Fruit fly (Drosophila melanogaster) whole organism, prepupa: ENCODE measurements around the gene CG8500.

ENCODE experiments used
- Blimp-1 ChIP-seq: fragments of 200-800 bp; sonication (Bioruptor generic); optimal IDR thresholded peaks from 3 replicates; lab custom pipeline; 2017; ENCODE audit warnings: missing biosample characterization, missing genetic modification characterization, mild to moderate bottlenecking, moderate library complexity, missing genetic modification reagents
- CG10631 ChIP-seq: fragments of 200-800 bp; sonication (Bioruptor generic); optimal IDR thresholded peaks from 2 replicates; lab custom pipeline; 2016; ENCODE audit warnings: missing biosample characterization, missing genetic modification characterization
- CG10669 ChIP-seq: fragments of 200-800 bp; sonication (Bioruptor generic); optimal IDR thresholded peaks from 3 replicates; lab custom pipeline; 2018; ENCODE audit warnings: missing biosample characterization, mild to moderate bottlenecking, missing genetic modification characterization, moderate library complexity
- CG11294 ChIP-seq: fragments of 200-800 bp; sonication (Bioruptor generic); IDR thresholded peaks from 2 replicates; pipeline ENCODE4 v1.3.6; 2022; ENCODE audit warnings: missing biosample characterization, missing genetic modification characterization
- CG11762 ChIP-seq: fragments of 200-800 bp; sonication (Bioruptor generic); optimal IDR thresholded peaks from 3 replicates; lab custom pipeline; 2016; ENCODE audit warnings: missing biosample characterization, missing genetic modification characterization; ENCODE audit not compliant: insufficient read depth
- CG15336 ChIP-seq: fragments of 200-800 bp; sonication (Bioruptor generic); IDR thresholded peaks from 2 replicates; pipeline ENCODE4 v1.3.6; 2022; ENCODE audit warnings: missing biosample characterization, missing genetic modification characterization
- CG16779 ChIP-seq: fragments of 200-800 bp; sonication (Bioruptor generic); optimal IDR thresholded peaks from 3 replicates; lab custom pipeline; 2017; ENCODE audit warnings: missing biosample characterization, mild to moderate bottlenecking, missing genetic modification characterization
- CG4318 ChIP-seq: fragments of 200-800 bp; sonication (Bioruptor generic); optimal IDR thresholded peaks from 3 replicates; lab custom pipeline; 2017; ENCODE audit warnings: missing biosample characterization, mild to moderate bottlenecking, missing genetic modification characterization
- CG6276 ChIP-seq: fragments of 200-800 bp; sonication (Bioruptor generic); optimal IDR thresholded peaks from 2 replicates; lab custom pipeline; 2017; ENCODE audit warnings: missing biosample characterization, mild to moderate bottlenecking, missing genetic modification characterization
- CG6808 ChIP-seq: fragments of 200-800 bp; sonication (Bioruptor generic); optimal IDR thresholded peaks from 3 replicates; lab custom pipeline; 2017; ENCODE audit warnings: missing biosample characterization, missing genetic modification characterization, mild to moderate bottlenecking, moderate library complexity, missing genetic modification reagents
- CG7368 ChIP-seq: fragments of 200-800 bp; sonication (Bioruptor generic); optimal IDR thresholded peaks from 3 replicates; lab custom pipeline; 2016; ENCODE audit warnings: missing biosample characterization, missing genetic modification characterization
- CG8319 ChIP-seq: fragments of 200-800 bp; sonication (Bioruptor generic); optimal IDR thresholded peaks from 3 replicates; lab custom pipeline; 2016; ENCODE audit warnings: missing biosample characterization, missing genetic modification characterization
- CG8632 ChIP-seq: fragments of 200-800 bp; sonication (Bioruptor generic); optimal IDR thresholded peaks from 3 replicates; lab custom pipeline; 2016; ENCODE audit warnings: missing biosample characterization, missing genetic modification characterization
- Eip75B ChIP-seq: fragments of 200-800 bp; sonication (Bioruptor generic); optimal IDR thresholded peaks from 3 replicates; lab custom pipeline; 2016; ENCODE audit warnings: missing biosample characterization, missing genetic modification characterization
- Ets21C ChIP-seq: fragments of 200-800 bp; sonication (Bioruptor generic); optimal IDR thresholded peaks from 3 replicates; lab custom pipeline; 2016; ENCODE audit warnings: missing biosample characterization, missing genetic modification characterization
- Ets96B ChIP-seq: fragments of 200-800 bp; optimal IDR thresholded peaks from 2 replicates; lab custom pipeline; 2019; ENCODE audit warnings: missing biosample characterization, mild to moderate bottlenecking, missing genetic modification characterization, moderate library complexity
- Hr38 ChIP-seq: sonication (Bioruptor generic); optimal IDR thresholded peaks from 2 replicates; lab custom pipeline; 2016; ENCODE audit warnings: missing biosample characterization, missing genetic modification characterization
- Hr4 ChIP-seq: fragments of 200-800 bp; sonication (Bioruptor generic); optimal IDR thresholded peaks from 3 replicates; lab custom pipeline; 2016; ENCODE audit warnings: missing biosample characterization, missing genetic modification characterization
- Lpt ChIP-seq: fragments of 200-800 bp; sonication (Bioruptor generic); optimal IDR thresholded peaks from 3 replicates; lab custom pipeline; 2016; ENCODE audit warnings: missing biosample characterization, missing genetic modification characterization
- OdsH ChIP-seq: fragments of 200-800 bp; sonication (Bioruptor generic); optimal IDR thresholded peaks from 3 replicates; lab custom pipeline; 2016; ENCODE audit warnings: missing biosample characterization, missing genetic modification characterization
- Sox15 ChIP-seq: fragments of 200-800 bp; sonication (Bioruptor generic); optimal IDR thresholded peaks from 3 replicates; lab custom pipeline; 2016; ENCODE audit warnings: missing biosample characterization, missing genetic modification characterization
- achi ChIP-seq: fragments of 200-800 bp; sonication (Bioruptor generic); optimal IDR thresholded peaks from 3 replicates; lab custom pipeline; 2016; ENCODE audit warnings: missing biosample characterization, missing genetic modification characterization
- acj6 ChIP-seq: fragments of 200-800 bp; sonication (Bioruptor generic); optimal IDR thresholded peaks from 3 replicates; lab custom pipeline; 2016; ENCODE audit warnings: missing biosample characterization, missing genetic modification characterization
- dac ChIP-seq: fragments of 200-800 bp; sonication (Bioruptor generic); optimal IDR thresholded peaks from 2 replicates; lab custom pipeline; 2017; ENCODE audit warnings: missing biosample characterization, mild to moderate bottlenecking, missing genetic modification characterization
- dsx ChIP-seq: fragments of 200-800 bp; optimal IDR thresholded peaks from 3 replicates; lab custom pipeline; 2019; ENCODE audit warnings: missing biosample characterization, mild to moderate bottlenecking, missing genetic modification characterization, moderate library complexity; ENCODE audit not compliant: poor library complexity, severe bottlenecking
- eg ChIP-seq: fragments of 200-800 bp; sonication (Bioruptor generic); IDR thresholded peaks from 3 replicates; pipeline ENCODE4 v1.3.6; 2022; ENCODE audit warnings: missing biosample characterization, missing genetic modification characterization
- fd59A ChIP-seq: fragments of 200-800 bp; sonication (Bioruptor generic); optimal IDR thresholded peaks from 2 replicates; lab custom pipeline; 2017; ENCODE audit warnings: missing biosample characterization, mild to moderate bottlenecking, missing genetic modification characterization, missing genetic modification reagents
- fkh ChIP-seq: fragments of 200-800 bp; sonication (Bioruptor generic); optimal IDR thresholded peaks from 3 replicates; lab custom pipeline; 2017; ENCODE audit warnings: missing biosample characterization, mild to moderate bottlenecking, missing genetic modification characterization, moderate library complexity
- net ChIP-seq: fragments of 200-800 bp; sonication (Bioruptor generic); optimal IDR thresholded peaks from 3 replicates; lab custom pipeline; 2016; ENCODE audit warnings: missing biosample characterization, missing genetic modification characterization
- pdm3 ChIP-seq: fragments of 200-800 bp; sonication (Bioruptor generic); optimal IDR thresholded peaks from 3 replicates; lab custom pipeline; 2016; ENCODE audit warnings: missing biosample characterization, missing genetic modification characterization
- salr ChIP-seq, 2 experiments: fragments of 200-800 bp; sonication (Bioruptor generic); optimal IDR thresholded peaks; 3 replicates each; lab custom pipeline; 2016 to 2018; ENCODE audit warnings: missing biosample characterization in 2 of 2, missing genetic modification characterization in 2 of 2, mild to moderate bottlenecking in 1 of 2
- spab ChIP-seq: fragments of 200-800 bp; sonication (Bioruptor generic); optimal IDR thresholded peaks from 2 replicates; lab custom pipeline; 2017; ENCODE audit warnings: missing biosample characterization, mild to moderate bottlenecking, missing genetic modification characterization, missing genetic modification reagents
- ss ChIP-seq, 2 experiments: fragments of 200-800 bp; sonication (Bioruptor generic); optimal IDR thresholded peaks; 2 replicates in 1 of 2; 3 replicates in 1 of 2; lab custom pipeline; 2017 to 2018; ENCODE audit warnings: mild to moderate bottlenecking in 2 of 2, missing biosample characterization in 2 of 2, missing genetic modification characterization in 2 of 2, moderate library complexity in 1 of 2
- svp ChIP-seq: fragments of 200-800 bp; sonication (Bioruptor generic); peaks from one replicate; lab custom pipeline; 2016; ENCODE audit warnings: missing biosample characterization, missing genetic modification characterization
- topi ChIP-seq: fragments of 200-800 bp; sonication (Bioruptor generic); optimal IDR thresholded peaks from 3 replicates; lab custom pipeline; 2016; ENCODE audit warnings: missing biosample characterization, missing genetic modification characterization
- vri ChIP-seq: fragments of 200-800 bp; sonication (Bioruptor generic); optimal IDR thresholded peaks from 3 replicates; lab custom pipeline; 2016; ENCODE audit warnings: missing biosample characterization, mild to moderate bottlenecking, missing genetic modification characterization

Gene CG8500

dm6 chr3R:9813861-9814260, 29.4 kb downstream of the CG8500 start, which contains the start of gene eloF:
Gene eloF (plus strand): TSS chr3R:9814161.
- TF ChIP-seq CG11762 (GFP tag; lab: Kevin White, UChicago) (no peak), CG11294 (GFP tag; lab: Robert Waterston, UW) (no peak), CG16779 (tag; lab: Kevin White, UChicago) (no peak), CG7368 (GFP tag; lab: Kevin White, UChicago) (no peak), Ets21C (GFP tag; lab: Kevin White, UChicago) (no peak), CG10631 (GFP tag; lab: Kevin White, UChicago) (no peak), achi (GFP tag; lab: Kevin White, UChicago) (no peak), CG6276 (no peak), acj6 (GFP tag; lab: Kevin White, UChicago) (no peak), spab (GFP tag; lab: Kevin White, UChicago) (no peak), eg (GFP tag; lab: Robert Waterston, UW) (no peak), dac (no peak), CG8319 (GFP tag; lab: Kevin White, UChicago) (no peak)

dm6 chr3R:9816879-9817278, 32.4 kb downstream of the CG8500 start, which contains the start of gene CG16904:
Gene CG16904 (minus strand): TSS chr3R:9816979.
- TF ChIP-seq CG4318 (GFP tag; lab: Kevin White, UChicago): no peak
- TF ChIP-seq dsx (GFP tag; lab: Kevin White, UChicago): no peak
- no peak for TF ChIP-seq Lpt (GFP tag; lab: Kevin White, UChicago)
- no peak for TF ChIP-seq vri (GFP tag; lab: Kevin White, UChicago)
- TF ChIP-seq pdm3 (GFP tag; lab: Kevin White, UChicago): no peak
- TF ChIP-seq salr (GFP tag; optimal IDR thresholded peaks at IDR 0.05; lab: Kevin White, UChicago): no peak
- no peak for TF ChIP-seq fkh (GFP tag; lab: Kevin White, UChicago)
- no peak for TF ChIP-seq Hr38 (GFP tag; lab: Kevin White, UChicago)
- no peak for TF ChIP-seq CG15336 (GFP tag; lab: Robert Waterston, UW)
- no peak for TF ChIP-seq ss (GFP tag; optimal IDR thresholded peaks at IDR 0.05; lab: Kevin White, UChicago)
- TF ChIP-seq CG8319 (GFP tag; lab: Kevin White, UChicago): no peak
- no peak for TF ChIP-seq Blimp-1 (GFP tag; lab: Kevin White, UChicago)
- no peak for TF ChIP-seq Hr4 (GFP tag; lab: Kevin White, UChicago)
- TF ChIP-seq CG6808 (GFP tag; lab: Kevin White, UChicago): no peak

DNA sequence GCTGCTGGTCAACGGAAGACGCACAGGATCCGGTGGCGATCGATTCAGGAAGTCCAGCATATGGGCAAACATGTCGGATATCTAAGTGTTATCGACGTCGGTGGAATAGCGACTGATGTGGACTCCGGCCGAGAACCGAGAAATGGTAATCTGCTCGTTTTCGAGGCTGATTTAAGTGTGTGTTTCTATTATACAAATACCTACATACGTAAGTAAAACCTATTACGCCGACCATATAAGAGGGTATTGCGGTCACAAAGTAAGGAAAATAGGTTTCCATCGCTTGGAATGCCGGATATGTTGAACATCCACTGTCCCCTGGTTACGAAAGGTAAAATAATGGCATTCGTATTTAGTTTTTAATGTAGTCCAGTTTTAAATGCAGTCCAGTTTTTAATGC, 33.8 kb downstream of the CG8500 start, which contains the start of gene CG9459:
TSS of gene CG9459 (minus strand) at position 101 of the 400 bp plus-strand sequence.
- no peak for TF ChIP-seq Ets21C (GFP tag; lab: Kevin White, UChicago)
- no peak for TF ChIP-seq eg (GFP tag; lab: Robert Waterston, UW)
- TF ChIP-seq net (GFP tag; lab: Kevin White, UChicago): no peak
- no peak for TF ChIP-seq CG10669 (GFP tag; lab: Kevin White, UChicago)
- TF ChIP-seq topi (GFP tag; lab: Kevin White, UChicago): no peak

dm6 chr3R:9819777-9820176, 35.3 kb downstream of the CG8500 start, which contains the start of gene CG9458:
Gene CG9458 (minus strand): TSS chr3R:9819877.
- TF ChIP-seq OdsH (GFP tag; lab: Kevin White, UChicago): no peak
- TF ChIP-seq CG4318 (GFP tag; lab: Kevin White, UChicago): no peak
- no peak for TF ChIP-seq fd59A (GFP tag; lab: Kevin White, UChicago)
- no peak for TF ChIP-seq Sox15 (GFP tag; lab: Kevin White, UChicago)
- no peak for TF ChIP-seq Eip75B
- TF ChIP-seq spab (GFP tag; lab: Kevin White, UChicago): no peak
- TF ChIP-seq Ets96B: no peak
- TF ChIP-seq CG8632 (GFP tag; lab: Kevin White, UChicago): no peak
- TF ChIP-seq Ets21C (GFP tag; lab: Kevin White, UChicago): no peak
- no peak for TF ChIP-seq CG10669 (GFP tag; lab: Kevin White, UChicago)
- no peak for TF ChIP-seq svp (GFP tag; lab: Kevin White, UChicago)
